Fruit fly (Drosophila melanogaster): ENCODE data around the gene CG42446.
A peak's percentile ranks its signal among the peaks of the same experiment; 100 is the strongest.

The CG42446 gene

dm6 chr3R:16396565-16396964, 36.7 kb upstream of the CG42446 start:
- TF ChIP-seq svp (GFP tag) = peak; percentile 32
- TF ChIP-seq CG8319 (GFP tag; optimal IDR thresholded peaks at IDR 0.05) = no peak
- no peak for TF ChIP-seq achi (GFP tag; optimal IDR thresholded peaks at IDR 0.05)

- TF ChIP-seq Smox (GFP tag; optimal IDR thresholded peaks at IDR 0.05) = peak; percentile 34
- TF ChIP-seq svp (GFP tag) = peak; percentile 61
- TF ChIP-seq salr (GFP tag; optimal IDR thresholded peaks at IDR 0.05) = no peak
- TF ChIP-seq CG11902 (GFP tag; optimal IDR thresholded peaks at IDR 0.05) = no peak
- peak; percentile 41 for TF ChIP-seq Met (GFP tag; optimal IDR thresholded peaks at IDR 0.05)
- peak; percentile 35 for TF ChIP-seq vri (GFP tag; optimal IDR thresholded peaks at IDR 0.05)
- peak; percentile 4 for TF ChIP-seq lz (GFP tag; optimal IDR thresholded peaks at IDR 0.05)
- no peak for TF ChIP-seq CG11294 (GFP tag; IDR thresholded peaks at IDR 0.05)
- no peak for TF ChIP-seq CG31627 (GFP tag; optimal IDR thresholded peaks at IDR 0.05)
- TF ChIP-seq CG32006 (GFP tag; optimal IDR thresholded peaks at IDR 0.05) = no peak
These were observed 35.5 kb upstream of the CG42446 start for dm6 chr3R:16395448-16395847.

dm6 chr3R:16394531-16394930, 34.6 kb upstream of the CG42446 start:
- TF ChIP-seq Hr39 (GFP tag; optimal IDR thresholded peaks at IDR 0.05) = no peak
- peak; percentile 44 to 97 for TF ChIP-seq ss (GFP tag; optimal IDR thresholded peaks at IDR 0.05)
- TF ChIP-seq Sox15 (GFP tag; optimal IDR thresholded peaks at IDR 0.05) = no peak
- TF ChIP-seq CG3032 (tag; optimal IDR thresholded peaks at IDR 0.05) = no peak
- no peak for TF ChIP-seq Smox (GFP tag; optimal IDR thresholded peaks at IDR 0.05)
- no peak for TF ChIP-seq CG3919 (GFP tag; optimal IDR thresholded peaks at IDR 0.05)

- no peak for TF ChIP-seq CG16779 (tag; optimal IDR thresholded peaks at IDR 0.05)
- TF ChIP-seq salr (GFP tag; optimal IDR thresholded peaks at IDR 0.05) = no peak
- no peak for TF ChIP-seq fkh (GFP tag; optimal IDR thresholded peaks at IDR 0.05)
- no peak for TF ChIP-seq CG15336 (GFP tag; IDR thresholded peaks at IDR 0.05)
- no peak for TF ChIP-seq CG3032 (tag; optimal IDR thresholded peaks at IDR 0.05)
- TF ChIP-seq Hr38 (GFP tag; optimal IDR thresholded peaks at IDR 0.05) = no peak
- TF ChIP-seq Hr39 (GFP tag; optimal IDR thresholded peaks at IDR 0.05) = no peak
- no peak for TF ChIP-seq CG10631 (GFP tag; optimal IDR thresholded peaks at IDR 0.05)
- TF ChIP-seq Eip78C (GFP tag) = no peak
- TF ChIP-seq cyc (GFP tag; optimal IDR thresholded peaks at IDR 0.05) = no peak
- no peak for TF ChIP-seq CG6792 (GFP tag; optimal IDR thresholded peaks at IDR 0.05)
- no peak for TF ChIP-seq eg (GFP tag; IDR thresholded peaks at IDR 0.05)
- TF ChIP-seq CG6854 (GFP tag; optimal IDR thresholded peaks at IDR 0.05) = no peak
- no peak for TF ChIP-seq CG8632 (GFP tag; optimal IDR thresholded peaks at IDR 0.05)
- TF ChIP-seq topi (GFP tag; optimal IDR thresholded peaks at IDR 0.05) = no peak
- TF ChIP-seq svp (GFP tag) = no peak
- TF ChIP-seq CG11902 (GFP tag; optimal IDR thresholded peaks at IDR 0.05) = no peak
These were observed 29.2 kb upstream of the CG42446 start for dm6 chr3R:16389117-16389516.

- TF ChIP-seq dsx (GFP tag; optimal IDR thresholded peaks at IDR 0.05; ENCODE audit: poor library complexity, severe bottlenecking) = peak; percentile 17
- TF ChIP-seq ss (GFP tag; optimal IDR thresholded peaks at IDR 0.05) = peak; percentile 17 to 94
- no peak for TF ChIP-seq CG1621 (tag; optimal IDR thresholded peaks at IDR 0.05)
These were observed 27.1 kb upstream of the CG42446 start for dm6 chr3R:16387039-16387438.

- TF ChIP-seq Gug (GFP tag; IDR thresholded peaks at IDR 0.05) (no peak), CG3032 (tag; optimal IDR thresholded peaks at IDR 0.05) (no peak), CG6854 (GFP tag; optimal IDR thresholded peaks at IDR 0.05) (no peak), Eip78C (GFP tag) (no peak), esn (GFP tag; optimal IDR thresholded peaks at IDR 0.05) (no peak), Sox102F (GFP tag; optimal IDR thresholded peaks at IDR 0.05) (no peak), achi (GFP tag; optimal IDR thresholded peaks at IDR 0.05) (no peak), CG4318 (GFP tag; optimal IDR thresholded peaks at IDR 0.05) (no peak), CG8319 (GFP tag; optimal IDR thresholded peaks at IDR 0.05) (no peak), vri (GFP tag; optimal IDR thresholded peaks at IDR 0.05) (no peak), CG6163 (GFP tag; IDR thresholded peaks at IDR 0.05) (no peak), CG6792 (GFP tag; optimal IDR thresholded peaks at IDR 0.05) (no peak), CG11762 (GFP tag; optimal IDR thresholded peaks at IDR 0.05; ENCODE audit: insufficient read depth) (no peak), fd59A (GFP tag; optimal IDR thresholded peaks at IDR 0.05) (no peak), CG15336 (GFP tag; IDR thresholded peaks at IDR 0.05) (no peak), dac (GFP tag; optimal IDR thresholded peaks at IDR 0.05) (no peak)
These were observed 25.7 kb upstream of the CG42446 start for dm6 chr3R:16385586-16385985.
